Worm (Caenorhabditis elegans) whole organism, late embryonic: ENCODE results near the gene srd-26.

Source experiments
- F13H6.1 ChIP-seq: sonication (generic microtip); optimal IDR thresholded peaks from 2 replicates; lab custom pipeline; 2016; ENCODE audit warnings: missing genetic modification characterization, missing compliant biosample characterization
- ama-1 ChIP-seq: fragments of 150-350 bp; optimal IDR thresholded peaks from 2 replicates; lab custom pipeline; 2014
- dmd-4 ChIP-seq: sonication (generic microtip); optimal IDR thresholded peaks from 2 replicates; lab custom pipeline; 2016; ENCODE audit warnings: borderline replicate concordance, missing genetic modification characterization, missing compliant biosample characterization
- ets-4 ChIP-seq: sonication (generic microtip); optimal IDR thresholded peaks from 2 replicates; lab custom pipeline; 2016; ENCODE audit warnings: missing genetic modification characterization, missing compliant biosample characterization
- fax-1 ChIP-seq: sonication (generic microtip); optimal IDR thresholded peaks from 2 replicates; lab custom pipeline; 2016; ENCODE audit warnings: missing genotype, missing genetic modification characterization, missing compliant biosample characterization
- fkh-10 ChIP-seq: fragments of 150-350 bp; optimal IDR thresholded peaks from 2 replicates; lab custom pipeline; 2014; ENCODE audit warnings: missing biosample characterization, missing genetic modification reagents, missing genetic modification characterization
- gmeb-2 ChIP-seq: sonication (generic microtip); optimal IDR thresholded peaks from 2 replicates; lab custom pipeline; 2016; ENCODE audit warnings: missing genetic modification characterization, inconsistent platforms, missing compliant biosample characterization
- lin-11 ChIP-seq: fragments of 200-800 bp; sonication (Bioruptor generic); optimal IDR thresholded peaks from 2 replicates; lab custom pipeline; 2018; ENCODE audit warnings: mild to moderate bottlenecking, missing genetic modification characterization, missing compliant biosample characterization
- pax-1 ChIP-seq: fragments of 150-350 bp; optimal IDR thresholded peaks from 2 replicates; lab custom pipeline; 2014; ENCODE audit warnings: missing biosample characterization, missing genetic modification characterization
- pha-2 ChIP-seq: sonication (generic microtip); optimal IDR thresholded peaks from 2 replicates; lab custom pipeline; 2017; ENCODE audit warnings: mild to moderate bottlenecking, missing genetic modification characterization, missing compliant biosample characterization
- pha-4 ChIP-seq: fragments of 150-350 bp; optimal IDR thresholded peaks from 2 replicates; lab custom pipeline; 2018; ENCODE audit warnings: missing biosample characterization, missing genetic modification reagents, missing genetic modification characterization
- sox-4 ChIP-seq: sonication (generic microtip); optimal IDR thresholded peaks from 2 replicates; lab custom pipeline; 2017; ENCODE audit warnings: mild to moderate bottlenecking, missing genetic modification characterization, inconsistent platforms, missing compliant biosample characterization
- unc-55 ChIP-seq: sonication (generic microtip); optimal IDR thresholded peaks from 2 replicates; lab custom pipeline; 2017; ENCODE audit warnings: missing biosample characterization, missing genetic modification reagents, missing genetic modification characterization
- unc-86 ChIP-seq: sonication (generic microtip); optimal IDR thresholded peaks from 2 replicates; lab custom pipeline; 2016; ENCODE audit warnings: missing genetic modification characterization, missing compliant biosample characterization

DNA sequence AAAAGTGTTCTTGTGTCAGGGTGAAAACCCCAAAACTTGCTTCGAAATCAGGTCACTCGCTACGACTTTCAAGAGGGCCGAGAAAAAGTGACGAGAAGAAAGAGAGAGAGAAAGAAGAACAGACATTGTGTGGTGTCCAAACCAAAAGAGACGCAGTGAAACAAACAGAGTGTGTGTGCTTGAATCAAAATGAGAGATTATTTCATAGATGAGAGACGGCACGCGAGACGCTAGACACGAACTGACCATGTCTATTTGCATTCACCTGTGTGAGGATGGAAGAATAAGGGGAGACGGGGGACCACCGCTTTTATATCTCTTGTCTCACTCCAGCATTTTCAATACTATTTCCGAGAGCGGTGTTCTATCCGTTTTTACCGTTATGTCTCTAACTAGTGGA is 26.7 kb downstream of the srd-26 start:
- TF ChIP-seq fkh-10 (GFP tag; lab: Kevin White, UChicago) (no peak), unc-55 (peak; percentile 64), gmeb-2 (tag; lab: Kevin White, UChicago) (no peak), pha-2 (peak; percentile 24), sox-4 (no peak), ets-4 (peak; percentile 39), dmd-4 (no peak), pha-4 (tag; lab: Kevin White, UChicago) (no peak), F13H6.1 (tag; lab: Kevin White, UChicago) (peak; percentile 72), fax-1 (tag; lab: Kevin White, UChicago) (no peak), ama-1 (no peak), lin-11 (tag; lab: Kevin White, UChicago) (no peak), unc-86 (tag; lab: Kevin White, UChicago) (peak; percentile 13), pax-1 (peak; percentile 74)
